Worm (Caenorhabditis elegans): ENCODE measurements around the gene C34F11.8.

- no peak for TF ChIP-seq lsy-2 (tag; optimal IDR thresholded peaks at IDR 0.05)
- TF ChIP-seq egl-27 (tag; optimal IDR thresholded peaks at IDR 0.05): no peak
- TF ChIP-seq lin-39 (tag; optimal IDR thresholded peaks at IDR 0.05): no peak
- TF ChIP-seq ama-1 (optimal IDR thresholded peaks at IDR 0.05): no peak
- no peak for TF ChIP-seq ZK337.2 (GFP tag; IDR thresholded peaks at IDR 0.05)
- TF ChIP-seq nhr-48 (tag; optimal IDR thresholded peaks at IDR 0.05): no peak
- TF ChIP-seq mxl-3 (GFP tag; optimal IDR thresholded peaks at IDR 0.05): no peak
- no peak for TF ChIP-seq tra-1 (GFP tag; IDR thresholded peaks at IDR 0.05)
- no peak for TF ChIP-seq dpl-1 (GFP tag; optimal IDR thresholded peaks at IDR 0.05)
These were observed 39.8 kb downstream of the C34F11.8 start, which contains the start of gene srb-1 for ce11 chrII:5170932-5171331.
